Fruit fly (Drosophila melanogaster) whole organism: ENCODE data around the gene CG3349.

ENCODE experiments used
- CG8478 ChIP-seq: fragments of >200 bp; optimal IDR thresholded peaks from 2 replicates; lab custom pipeline; 2018; ENCODE audit warnings: inconsistent platforms
- EcR ChIP-seq, 2 experiments: fragments of >200 bp; optimal IDR thresholded peaks; 2 replicates each; lab custom pipeline; 2017; ENCODE audit warnings: missing biosample characterization in 2 of 2, missing genetic modification characterization in 2 of 2, missing genetic modification reagents in 2 of 2
- pan ChIP-seq: fragments of >200 bp; optimal IDR thresholded peaks from 2 replicates; lab custom pipeline; 2017

DNA sequence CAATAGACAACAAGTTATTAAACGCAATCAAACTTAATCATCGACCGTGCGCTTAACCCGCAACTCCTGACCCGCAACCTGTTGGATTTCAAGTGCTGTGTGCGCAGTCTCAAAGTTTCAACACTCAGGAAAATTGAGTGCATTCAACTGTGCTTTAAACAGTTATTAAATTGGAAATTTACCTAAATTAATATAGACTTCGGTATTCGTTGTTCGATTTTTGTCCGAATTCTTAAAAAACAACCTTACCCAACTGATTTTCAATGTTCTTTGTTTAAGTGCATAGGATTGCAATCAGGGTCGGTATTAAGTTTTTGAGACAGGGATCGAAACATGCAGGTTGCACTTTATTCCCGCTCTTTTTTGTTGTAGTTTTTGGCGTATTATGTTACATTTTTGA, 25.7 kb downstream of the CG3349 start:
- TF ChIP-seq CG8478 (lab: Kevin White, UChicago) (no peak), pan (lab: Kevin White, UChicago) (no peak), EcR (GFP tag; optimal IDR thresholded peaks at IDR 0.05; lab: Kevin White, UChicago) (no peak)
